Worm (Caenorhabditis elegans): Measurements from ENCODE around the gene egli-1.

ce11 chrII:9289127-9289526, 34.6 kb upstream of the egli-1 start:
- TF ChIP-seq W03F9.2 (tag; optimal IDR thresholded peaks at IDR 0.05) (no peak), him-1 (tag; optimal IDR thresholded peaks at IDR 0.05) (no peak), dao-5 (tag; optimal IDR thresholded peaks at IDR 0.05) (no peak)

Measured in whole organism, L4/young adult.